Fruit fly (Drosophila melanogaster): ENCODE results near the gene CG6428.

CG6428 gene

dm6 chrX:3968346-3969044 is at the start of gene CG6428 (continued):
- TF ChIP-seq Bdp1 (GFP tag; optimal IDR thresholded peaks at IDR 0.05) (no peak), p53 (GFP tag; optimal IDR thresholded peaks at IDR 0.05) (no peak), CG4282 (GFP tag; optimal IDR thresholded peaks at IDR 0.05) (no peak), Vsx1 (GFP tag; optimal IDR thresholded peaks at IDR 0.05) (no peak), bab2 (GFP tag; optimal IDR thresholded peaks at IDR 0.05) (no peak), CG7556 (GFP tag; optimal IDR thresholded peaks at IDR 0.05) (peak; percentile 44), CG17912 (GFP tag; optimal IDR thresholded peaks at IDR 0.05) (no peak), croc (GFP tag; conservative IDR thresholded peaks at IDR 0.05) (no peak), pita (GFP tag; optimal IDR thresholded peaks at IDR 0.05) (no peak), Hey (tag; optimal IDR thresholded peaks at IDR 0.05) (peak; percentile 3), so (GFP tag; IDR thresholded peaks at IDR 0.05) (no peak), tgo (GFP tag; IDR thresholded peaks at IDR 0.05) (peak; percentile 37), vnd (GFP tag; IDR thresholded peaks at IDR 0.05; ENCODE audit: partially characterized antibody) (peak; percentile 65), crol (GFP tag; IDR thresholded peaks at IDR 0.05) (no peak), gsb (GFP tag; IDR thresholded peaks at IDR 0.05) (no peak), sc (optimal IDR thresholded peaks at IDR 0.05) (no peak), sc (GFP tag; optimal IDR thresholded peaks at IDR 0.05) (no peak), yki (optimal IDR thresholded peaks at IDR 0.05) (no peak), ara (GFP tag; IDR thresholded peaks at IDR 0.05) (no peak; the same call in 1 of the 2 replicates), CG17829 (tag; optimal IDR thresholded peaks at IDR 0.05) (peak; percentile 37), Lhr (GFP tag; optimal IDR thresholded peaks at IDR 0.05) (peak; percentile 83), tup (GFP tag; optimal IDR thresholded peaks at IDR 0.05) (no peak), az2 (GFP tag; optimal IDR thresholded peaks at IDR 0.05) (peak; percentile 27), CG3726 (GFP tag; IDR thresholded peaks at IDR 0.05) (no peak), CG11695 (GFP tag; IDR thresholded peaks at IDR 0.05) (no peak), CG2875 (GFP tag; optimal IDR thresholded peaks at IDR 0.05) (no peak), cg (GFP tag; optimal IDR thresholded peaks at IDR 0.05) (no peak), en (GFP tag; optimal IDR thresholded peaks at IDR 0.05) (no peak), Atf6 (GFP tag; IDR thresholded peaks at IDR 0.05) (no peak), CG11504 (tag; optimal IDR thresholded peaks at IDR 0.05) (no peak), sna (GFP tag; IDR thresholded peaks at IDR 0.05; ENCODE audit: partially characterized antibody) (peak; percentile 69), Mad (GFP tag; optimal IDR thresholded peaks at IDR 0.05) (peak; percentile 8), grn (GFP tag; optimal IDR thresholded peaks at IDR 0.05) (peak; percentile 54), CG3163 (GFP tag; optimal IDR thresholded peaks at IDR 0.05) (no peak), CG7372 (GFP tag; IDR thresholded peaks at IDR 0.05) (no peak), CG2889 (GFP tag; IDR thresholded peaks at IDR 0.05) (no peak), Nf-YA (GFP tag; IDR thresholded peaks at IDR 0.05) (no peak), gcm (GFP tag; optimal IDR thresholded peaks at IDR 0.05) (no peak), cwo (GFP tag; optimal IDR thresholded peaks at IDR 0.05) (peak; percentile 86), CG34224 (GFP tag; IDR thresholded peaks at IDR 0.05; ENCODE audit: partially characterized antibody) (peak; percentile 67; the same call in 2 of the 3 replicates), sens-2 (GFP tag; IDR thresholded peaks at IDR 0.05) (no peak), ci (GFP tag; IDR thresholded peaks at IDR 0.05) (0 out of 3 replicates have a peak, but pooled peaks have one; percentile 36), Asciz (GFP tag; optimal IDR thresholded peaks at IDR 0.05) (no peak), CG13123 (GFP tag; optimal IDR thresholded peaks at IDR 0.05) (no peak), al (GFP tag; IDR thresholded peaks at IDR 0.05) (no peak), Lim3 (GFP tag; IDR thresholded peaks at IDR 0.05) (no peak), bbx (GFP tag; IDR thresholded peaks at IDR 0.05; ENCODE audit: partially characterized antibody) (peak; percentile 49; the same call in 1 of the 2 replicates), CG9727 (GFP tag; optimal IDR thresholded peaks at IDR 0.05) (peak; percentile 10), Max (GFP tag; optimal IDR thresholded peaks at IDR 0.05) (no peak), vfl (GFP tag; optimal IDR thresholded peaks at IDR 0.05) (no peak), CoRest (tag; optimal IDR thresholded peaks at IDR 0.05) (peak; percentile 65)
